Fruit fly (Drosophila melanogaster): ENCODE measurements around the gene CG14969.

The CG14969 gene

DNA sequence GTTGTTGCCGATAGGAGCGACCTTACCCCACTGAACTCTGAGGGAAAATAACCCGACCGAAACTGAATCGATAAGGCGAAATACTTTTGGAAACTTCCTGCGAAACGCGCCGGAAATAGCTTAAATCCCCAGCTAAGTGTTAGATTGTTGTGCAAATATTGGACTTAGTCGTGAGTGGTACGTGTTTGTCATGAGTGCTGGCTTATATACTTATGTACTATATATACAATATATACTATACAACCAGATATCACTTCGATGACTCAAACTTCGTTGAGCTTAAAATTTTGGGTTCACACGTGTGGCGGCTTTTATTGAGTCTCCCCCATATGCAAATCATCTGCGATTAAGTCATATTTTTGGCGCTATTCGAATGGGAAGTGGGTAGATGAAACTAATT lies 11.5 kb upstream of the CG14969 start (continued):
- no peak for TF ChIP-seq CG33557 (GFP tag; optimal IDR thresholded peaks at IDR 0.05)
- TF ChIP-seq Gsc (GFP tag; IDR thresholded peaks at IDR 0.05): no peak
- TF ChIP-seq CG13775 (GFP tag; optimal IDR thresholded peaks at IDR 0.05): no peak
- TF ChIP-seq CG12236 (GFP tag; optimal IDR thresholded peaks at IDR 0.05): no peak
- peak; percentile 43 for TF ChIP-seq CG12769 (tag; optimal IDR thresholded peaks at IDR 0.05)
- TF ChIP-seq Ptx1 (GFP tag; IDR thresholded peaks at IDR 0.05): no peak
- TF ChIP-seq CG3995 (GFP tag; optimal IDR thresholded peaks at IDR 0.05): no peak
- no peak for TF ChIP-seq Hr3 (GFP tag; optimal IDR thresholded peaks at IDR 0.05)
- no peak for TF ChIP-seq gt (GFP tag; IDR thresholded peaks at IDR 0.05)
- TF ChIP-seq CG15011 (GFP tag; optimal IDR thresholded peaks at IDR 0.05): no peak
- TF ChIP-seq Sox102F (GFP tag; optimal IDR thresholded peaks at IDR 0.05): no peak
- TF ChIP-seq oc (tag; optimal IDR thresholded peaks at IDR 0.05): peak; percentile 33
- TF ChIP-seq sna (GFP tag; IDR thresholded peaks at IDR 0.05; ENCODE audit: partially characterized antibody): no peak
- no peak for TF ChIP-seq CG17385 (GFP tag; optimal IDR thresholded peaks at IDR 0.05)
- TF ChIP-seq CG34224 (GFP tag; IDR thresholded peaks at IDR 0.05; ENCODE audit: partially characterized antibody): no peak
- 0 out of 2 replicates have a peak, but pooled peaks have one; percentile 12 for TF ChIP-seq Atf6 (GFP tag; IDR thresholded peaks at IDR 0.05)
- TF ChIP-seq Sry-δ (GFP tag; optimal IDR thresholded peaks at IDR 0.05): no peak
- TF ChIP-seq CG2889 (GFP tag; IDR thresholded peaks at IDR 0.05): no peak
- TF ChIP-seq CG3281 (GFP tag; optimal IDR thresholded peaks at IDR 0.05): peak; percentile 13
- TF ChIP-seq sob (GFP tag; IDR thresholded peaks at IDR 0.05): no peak
- no peak for TF ChIP-seq CG14441 (GFP tag; IDR thresholded peaks at IDR 0.05)
- peak; percentile 53 for TF ChIP-seq lab (GFP tag; optimal IDR thresholded peaks at IDR 0.05)
- no peak for TF ChIP-seq CG34422 (GFP tag; IDR thresholded peaks at IDR 0.05)
- no peak for TF ChIP-seq CG8290 (GFP tag; optimal IDR thresholded peaks at IDR 0.05)
- TF ChIP-seq CG8290 (tag; optimal IDR thresholded peaks at IDR 0.05): no peak
- TF ChIP-seq Side (GFP tag; optimal IDR thresholded peaks at IDR 0.05): no peak
- TF ChIP-seq CG31388 (GFP tag; optimal IDR thresholded peaks at IDR 0.05): no peak
- no peak for TF ChIP-seq nmo (GFP tag; optimal IDR thresholded peaks at IDR 0.05)
- no peak for TF ChIP-seq fd102C (GFP tag; optimal IDR thresholded peaks at IDR 0.05)

DNA sequence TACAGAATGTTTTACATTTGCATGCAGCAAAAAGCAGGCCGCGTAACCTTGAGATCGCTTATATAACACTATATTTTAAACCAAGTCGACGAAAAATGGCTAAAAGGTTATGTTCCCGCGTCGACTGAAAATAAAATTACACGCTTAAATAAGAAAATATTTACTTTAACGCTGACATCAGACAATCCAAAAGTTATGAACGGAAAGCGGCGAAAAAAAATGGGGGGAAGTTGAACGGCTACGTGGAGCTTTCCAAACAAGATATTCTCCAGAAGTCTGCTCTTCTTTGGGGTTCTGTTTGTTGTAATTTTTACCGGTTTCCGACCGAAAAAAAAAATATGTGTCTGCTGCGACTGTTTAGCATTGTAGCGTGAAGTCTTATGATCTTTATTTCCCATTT lies 9.8 kb upstream of the CG14969 start:
- TF ChIP-seq Awh (GFP tag; IDR thresholded peaks at IDR 0.05) (no peak), sens (GFP tag) (peak; percentile 41), Pdp1 (GFP tag; optimal IDR thresholded peaks at IDR 0.05) (peak in 1 of 2 experiments; percentile 87), CG13424 (tag; optimal IDR thresholded peaks at IDR 0.05) (no peak), CG7271 (tag; optimal IDR thresholded peaks at IDR 0.05) (no peak), ssp (GFP tag; IDR thresholded peaks at IDR 0.05) (no peak), Med (GFP tag) (peak; percentile 40)

DNA sequence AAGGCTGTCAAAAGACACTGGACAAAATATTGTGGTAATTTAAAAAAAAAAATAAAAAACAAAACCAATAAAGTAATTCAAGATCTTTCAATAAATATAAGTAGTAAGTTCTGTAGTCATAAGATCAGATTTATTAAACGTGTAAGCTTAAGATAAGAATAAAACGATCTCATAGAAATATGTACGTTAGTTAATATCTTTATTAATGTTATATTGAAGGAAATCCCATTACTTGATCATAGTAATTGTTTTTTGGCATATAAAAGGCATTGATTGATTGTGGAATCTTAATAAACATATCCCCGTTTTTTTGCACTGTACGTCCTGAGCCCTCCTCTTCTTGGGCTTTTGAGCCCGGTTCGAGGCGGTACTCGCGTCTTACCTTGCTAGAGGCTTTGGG lies 8.5 kb upstream of the CG14969 start:
- TF ChIP-seq CG34224 (GFP tag; IDR thresholded peaks at IDR 0.05; ENCODE audit: partially characterized antibody): no peak
- peak; percentile 7 for TF ChIP-seq Blimp-1 (GFP tag; optimal IDR thresholded peaks at IDR 0.05)
- peak; percentile 44 for TF ChIP-seq CG11504 (tag; optimal IDR thresholded peaks at IDR 0.05)
- no peak for TF ChIP-seq Atf6 (GFP tag; IDR thresholded peaks at IDR 0.05)
- peak; percentile 1 for TF ChIP-seq CG9437 (GFP tag; optimal IDR thresholded peaks at IDR 0.05)
- peak; percentile 48; the same call in 1 of the 2 replicates for TF ChIP-seq CG31441 (GFP tag; IDR thresholded peaks at IDR 0.05)
- TF ChIP-seq CG17385 (GFP tag; optimal IDR thresholded peaks at IDR 0.05): no peak
- TF ChIP-seq gem (tag; optimal IDR thresholded peaks at IDR 0.05): peak; percentile 53
- no peak for TF ChIP-seq fd102C (GFP tag; optimal IDR thresholded peaks at IDR 0.05)
- TF ChIP-seq CG32767 (GFP tag; IDR thresholded peaks at IDR 0.05): no peak
- no peak for TF ChIP-seq HmgZ (tag; optimal IDR thresholded peaks at IDR 0.05)
- TF ChIP-seq CG8359 (GFP tag; optimal IDR thresholded peaks at IDR 0.05; ENCODE audit: borderline replicate concordance): no peak
- TF ChIP-seq CG1529 (GFP tag; optimal IDR thresholded peaks at IDR 0.05): no peak
- peak; percentile 23 for TF ChIP-seq unpg (GFP tag; optimal IDR thresholded peaks at IDR 0.05)
- no peak for TF ChIP-seq CG10321 (GFP tag; IDR thresholded peaks at IDR 0.05)
- peak; percentile 51 for TF ChIP-seq lbe (GFP tag; optimal IDR thresholded peaks at IDR 0.05)
- no peak for TF ChIP-seq bigmax (GFP tag; optimal IDR thresholded peaks at IDR 0.05)
- no peak for TF ChIP-seq CG16863 (GFP tag; optimal IDR thresholded peaks at IDR 0.05)
